Worm (Caenorhabditis elegans) whole organism, L1 larva: Measurements from ENCODE around the gene sri-66.

ENCODE experiments used
- jun-1 ChIP-seq: fragments of 150-350 bp; optimal IDR thresholded peaks from 2 replicates; lab custom pipeline; 2014; ENCODE audit warnings: missing biosample characterization, missing genetic modification reagents, missing genetic modification characterization
- pag-3 ChIP-seq: sonication (generic microtip); optimal IDR thresholded peaks from 2 replicates; lab custom pipeline; 2017; ENCODE audit warnings: missing genetic modification characterization, mild to moderate bottlenecking, missing compliant biosample characterization, antibody characterized with exemption, borderline replicate concordance; ENCODE audit not compliant: insufficient read depth
- unc-62 ChIP-seq: fragments of 150-350 bp; optimal IDR thresholded peaks from 2 replicates; lab custom pipeline; 2014; ENCODE audit warnings: missing biosample characterization, missing genetic modification reagents, missing genetic modification characterization

DNA sequence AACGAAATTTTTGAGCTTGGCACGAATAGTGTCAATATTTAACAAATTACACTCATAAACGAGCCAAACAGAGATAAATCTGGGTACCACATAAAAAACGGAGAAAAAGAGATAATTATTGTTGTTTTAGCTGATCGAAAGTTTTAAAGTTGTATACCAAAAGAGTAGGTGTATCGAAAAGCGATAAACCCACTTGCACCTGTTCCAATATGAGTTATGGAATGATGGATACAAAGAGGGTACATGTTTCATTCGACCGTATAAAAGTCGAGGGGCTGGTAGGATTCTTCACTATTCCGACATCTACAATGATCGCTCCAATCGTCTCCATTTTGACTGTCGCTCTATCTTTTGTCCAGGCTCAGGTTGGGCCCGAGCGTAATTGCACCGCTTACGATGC lies 32.2 kb downstream of the sri-66 start, which contains the start of gene ZK218.1:
- TF ChIP-seq unc-62 = no peak
- no peak for TF ChIP-seq jun-1
- no peak for TF ChIP-seq pag-3 (tag; lab: Kevin White, UChicago)
